Worm (Caenorhabditis elegans) whole organism, young adult: ENCODE data around the gene F38B7.3.

Experiments
- C17E4.6 ChIP-seq: fragments of 200-800 bp; sonication (Bioruptor generic); IDR thresholded peaks from 2 replicates; pipeline ENCODE4 v1.3.6; 2022; ENCODE audit warnings: missing genetic modification reagents, missing genetic modification characterization, missing compliant biosample characterization
- Y79H2A.3 ChIP-seq: fragments of 200-800 bp; sonication (Bioruptor generic); conservative IDR thresholded peaks from 2 replicates; pipeline ENCODE4 v1.3.6; 2022; ENCODE audit warnings: missing genetic modification reagents, missing genetic modification characterization, missing compliant biosample characterization
- ZK185.1 ChIP-seq: sonication (generic microtip); optimal IDR thresholded peaks from 2 replicates; lab custom pipeline; 2016; ENCODE audit warnings: mild to moderate bottlenecking, missing genetic modification characterization, missing compliant biosample characterization; ENCODE audit not compliant: poor library complexity, severe bottlenecking
- bed-2 ChIP-seq: fragments of 200-800 bp; sonication (Bioruptor generic); IDR thresholded peaks from 2 replicates; pipeline ENCODE4 v1.3.6; 2022; ENCODE audit warnings: missing genetic modification reagents, missing genetic modification characterization, missing compliant biosample characterization
- ceh-40 ChIP-seq: fragments of 200-800 bp; sonication (Bioruptor generic); IDR thresholded peaks from 2 replicates; pipeline ENCODE4 v1.3.6; 2022; ENCODE audit warnings: missing genetic modification characterization, missing compliant biosample characterization
- egl-44 ChIP-seq: fragments of 200-800 bp; sonication (Bioruptor generic); IDR thresholded peaks from 2 replicates; pipeline ENCODE4 v1.3.6; 2022; ENCODE audit warnings: missing genetic modification reagents, missing genetic modification characterization, missing compliant biosample characterization
- hsf-1 ChIP-seq: fragments of 200-800 bp; sonication (Bioruptor generic); IDR thresholded peaks from 2 replicates; pipeline ENCODE4 v1.3.6; 2022; ENCODE audit warnings: missing genetic modification reagents, missing genetic modification characterization, missing compliant biosample characterization
- lag-1 ChIP-seq: fragments of 200-800 bp; sonication (Bioruptor generic); IDR thresholded peaks from 2 replicates; pipeline ENCODE4 v1.3.6; 2022; ENCODE audit warnings: missing genetic modification reagents, missing genetic modification characterization, missing compliant biosample characterization
- mcd-1 ChIP-seq: fragments of 200-800 bp; sonication (Bioruptor generic); IDR thresholded peaks from 2 replicates; pipeline ENCODE4 v1.3.6; 2022; ENCODE audit warnings: missing genetic modification reagents, missing genetic modification characterization, missing compliant biosample characterization
- mes-4 ChIP-seq: sonication (generic microtip); optimal IDR thresholded peaks from 2 replicates; lab custom pipeline; 2016; ENCODE audit warnings: missing genotype, missing genetic modification characterization, missing compliant biosample characterization
- repo-1 ChIP-seq: sonication (generic microtip); optimal IDR thresholded peaks from 2 replicates; lab custom pipeline; 2017; ENCODE audit warnings: mild to moderate bottlenecking, missing genetic modification characterization, missing compliant biosample characterization
- snpc-4 ChIP-seq, 5 experiments: fragments of 150-350 bp in 1 of 5; sonication (generic microtip) in 4 of 5; optimal IDR thresholded peaks; 2 replicates each; lab custom pipeline; 2014 to 2018; ENCODE audit warnings: missing genetic modification characterization in 5 of 5, missing biosample characterization in 3 of 5, antibody characterized with exemption in 2 of 5, mild to moderate bottlenecking in 2 of 5, missing compliant biosample characterization in 2 of 5, missing genotype in 2 of 5, moderate library complexity in 2 of 5, missing genetic modification reagents in 1 of 5

Gene F38B7.3

ce11 chrV:11600800-11601199 is 51.9 kb downstream of the F38B7.3 start, which contains the start of gene F35B12.9:
TSS of gene F35B12.9 (plus strand) at chrV:11601171.
- TF ChIP-seq mes-4 (tag; lab: Kevin White, UChicago): no peak
- no peak for TF ChIP-seq lag-1 (GFP tag; lab: Robert Waterston, UW)
- TF ChIP-seq mcd-1 (GFP tag; lab: Robert Waterston, UW): no peak
- no peak for TF ChIP-seq Y79H2A.3
- no peak for TF ChIP-seq repo-1 (tag; lab: Kevin White, UChicago)
- no peak for TF ChIP-seq egl-44 (GFP tag; lab: Robert Waterston, UW)
- TF ChIP-seq bed-2 (GFP tag; lab: Robert Waterston, UW): no peak
- no peak for TF ChIP-seq ceh-40 (GFP tag; lab: Robert Waterston, UW)
- TF ChIP-seq hsf-1: no peak
- no peak for TF ChIP-seq ZK185.1
- no peak for TF ChIP-seq C17E4.6 (GFP tag; lab: Robert Waterston, UW)
- TF ChIP-seq snpc-4 (GFP tag; optimal IDR thresholded peaks at IDR 0.05; lab: Kevin White, UChicago): no peak
- TF ChIP-seq snpc-4 (tag; optimal IDR thresholded peaks at IDR 0.05; lab: Kevin White, UChicago): no peak
